Fruit fly (Drosophila melanogaster) whole organism, embryonic: ENCODE results near the gene CG5070.

ENCODE experiments used
- Antp ChIP-seq: fragments of 200-800 bp; sonication (Bioruptor generic); optimal IDR thresholded peaks from 3 replicates; lab custom pipeline; 2016; ENCODE audit warnings: missing biosample characterization, missing genetic modification characterization
- B-H2 ChIP-seq: fragments of 200-800 bp; sonication (Bioruptor generic); optimal IDR thresholded peaks from 2 replicates; lab custom pipeline; 2018; ENCODE audit warnings: missing biosample characterization, mild to moderate bottlenecking, missing genetic modification characterization
- C15 ChIP-seq: fragments of 200-800 bp; sonication (Bioruptor generic); IDR thresholded peaks from 3 replicates; pipeline ENCODE4 v1.3.6; 2022; ENCODE audit warnings: missing biosample characterization, missing genetic modification characterization
- CG10267 ChIP-seq: fragments of 200-800 bp; sonication (Bioruptor generic); optimal IDR thresholded peaks from 2 replicates; lab custom pipeline; 2018; ENCODE audit warnings: missing biosample characterization, mild to moderate bottlenecking, missing genetic modification characterization, moderate library complexity
- CG10274 ChIP-seq: fragments of 200-800 bp; sonication (Bioruptor generic); optimal IDR thresholded peaks from 3 replicates; lab custom pipeline; 2017; ENCODE audit warnings: missing biosample characterization, mild to moderate bottlenecking, missing genetic modification characterization
- CG10565 ChIP-seq: fragments of 200-800 bp; sonication (Bioruptor generic); optimal IDR thresholded peaks from 3 replicates; lab custom pipeline; 2016; ENCODE audit warnings: missing biosample characterization, mild to moderate bottlenecking, missing genetic modification characterization
- CG11560 ChIP-seq: fragments of 200-800 bp; sonication (Bioruptor generic); IDR thresholded peaks from 3 replicates; pipeline ENCODE4 v1.3.6; 2022; ENCODE audit warnings: missing biosample characterization, missing genetic modification characterization
- CG13424 ChIP-seq: fragments of 200-800 bp; sonication (Bioruptor generic); optimal IDR thresholded peaks from 2 replicates; lab custom pipeline; 2019; ENCODE audit warnings: missing biosample characterization, mild to moderate bottlenecking, missing genetic modification characterization, moderate library complexity
- CG14441 ChIP-seq: fragments of 200-800 bp; sonication (Bioruptor generic); IDR thresholded peaks from 2 replicates; pipeline ENCODE4 v1.3.6; 2022; ENCODE audit warnings: missing biosample characterization, missing genetic modification characterization
- CG1603 ChIP-seq: fragments of 200-800 bp; sonication (Bioruptor generic); optimal IDR thresholded peaks from 2 replicates; lab custom pipeline; 2019; ENCODE audit warnings: missing biosample characterization, mild to moderate bottlenecking, missing genetic modification characterization, moderate library complexity
- CG1792 ChIP-seq: fragments of 200-800 bp; sonication (Bioruptor generic); optimal IDR thresholded peaks from 2 replicates; lab custom pipeline; 2016; ENCODE audit warnings: missing biosample characterization, missing genetic modification characterization
- CG18619 ChIP-seq: fragments of 200-800 bp; sonication (Bioruptor generic); optimal IDR thresholded peaks from 3 replicates; lab custom pipeline; 2017; ENCODE audit warnings: missing biosample characterization, mild to moderate bottlenecking, missing genetic modification characterization
- CG2120 ChIP-seq: fragments of 200-800 bp; sonication (Bioruptor generic); optimal IDR thresholded peaks from 3 replicates; lab custom pipeline; 2016; ENCODE audit warnings: missing biosample characterization, missing genetic modification characterization
- CG3838 ChIP-seq: fragments of 200-800 bp; sonication (Bioruptor generic); optimal IDR thresholded peaks from 3 replicates; lab custom pipeline; 2016; ENCODE audit warnings: missing biosample characterization, missing genetic modification characterization
- CG4282 ChIP-seq: fragments of 200-800 bp; sonication (Bioruptor generic); optimal IDR thresholded peaks from 2 replicates; lab custom pipeline; 2016; ENCODE audit warnings: missing biosample characterization, missing genetic modification characterization
- CG4820 ChIP-seq: fragments of 200-800 bp; sonication (Bioruptor generic); optimal IDR thresholded peaks from 3 replicates; lab custom pipeline; 2016; ENCODE audit warnings: missing biosample characterization, missing genetic modification characterization
- CG5180 ChIP-seq: fragments of 200-800 bp; sonication (Bioruptor generic); optimal IDR thresholded peaks from 3 replicates; lab custom pipeline; 2017; ENCODE audit warnings: missing biosample characterization, missing genetic modification characterization, mild to moderate bottlenecking, moderate library complexity, missing genetic modification reagents
- CG6654 ChIP-seq: fragments of 200-800 bp; sonication (Bioruptor generic); optimal IDR thresholded peaks from 2 replicates; lab custom pipeline; 2017; ENCODE audit warnings: missing biosample characterization, mild to moderate bottlenecking, missing genetic modification characterization
- CG6689 ChIP-seq: fragments of 200-800 bp; sonication (Bioruptor generic); IDR thresholded peaks from 2 replicates; pipeline ENCODE4 v1.3.6; 2022; ENCODE audit warnings: missing biosample characterization, missing genetic modification characterization
- CG6791 ChIP-seq: fragments of 200-800 bp; sonication (Bioruptor generic); IDR thresholded peaks from 3 replicates; pipeline ENCODE4 v1.3.6; 2022; ENCODE audit warnings: missing biosample characterization, missing genetic modification characterization; ENCODE audit not compliant: partially characterized antibody
- CG8359 ChIP-seq: fragments of 200-800 bp; sonication (Bioruptor generic); optimal IDR thresholded peaks from 2 replicates; lab custom pipeline; 2017; ENCODE audit warnings: missing biosample characterization, mild to moderate bottlenecking, missing genetic modification characterization, borderline replicate concordance
- CG9727 ChIP-seq: fragments of 200-800 bp; sonication (Bioruptor generic); optimal IDR thresholded peaks from 3 replicates; lab custom pipeline; 2017; ENCODE audit warnings: missing biosample characterization, mild to moderate bottlenecking, missing genetic modification characterization
- CoRest ChIP-seq: fragments of 200-800 bp; sonication (Bioruptor generic); optimal IDR thresholded peaks from 3 replicates; lab custom pipeline; 2018; ENCODE audit warnings: missing biosample characterization, mild to moderate bottlenecking, missing genetic modification characterization, moderate library complexity
- Dip3 ChIP-seq: fragments of 200-800 bp; sonication (Bioruptor generic); optimal IDR thresholded peaks from 3 replicates; lab custom pipeline; 2016; ENCODE audit warnings: missing biosample characterization, missing genetic modification characterization
- ERR ChIP-seq: fragments of 200-800 bp; sonication (Bioruptor generic); optimal IDR thresholded peaks from 2 replicates; lab custom pipeline; 2016; ENCODE audit warnings: missing biosample characterization, missing genetic modification characterization
- Hmx ChIP-seq: fragments of 200-800 bp; sonication (Bioruptor generic); optimal IDR thresholded peaks from 2 replicates; lab custom pipeline; 2016; ENCODE audit warnings: missing biosample characterization, missing genetic modification characterization
- NC2α ChIP-seq: fragments of 200-800 bp; sonication (Bioruptor generic); optimal IDR thresholded peaks from 2 replicates; lab custom pipeline; 2016; ENCODE audit warnings: missing biosample characterization, missing genetic modification characterization
- Ptx1 ChIP-seq: fragments of 200-800 bp; sonication (Bioruptor generic); IDR thresholded peaks from 2 replicates; pipeline ENCODE4 v1.3.6; 2022; ENCODE audit warnings: missing biosample characterization, missing genetic modification characterization
- Sox102F ChIP-seq: fragments of 200-800 bp; sonication (Bioruptor generic); optimal IDR thresholded peaks from 2 replicates; lab custom pipeline; 2018; ENCODE audit warnings: missing biosample characterization, mild to moderate bottlenecking, missing genetic modification characterization, moderate library complexity
- Ssrp ChIP-seq: fragments of 200-800 bp; sonication (Bioruptor generic); optimal IDR thresholded peaks from 2 replicates; lab custom pipeline; 2018; ENCODE audit warnings: missing biosample characterization, mild to moderate bottlenecking, missing genetic modification characterization, moderate library complexity
- Taf1 ChIP-seq: fragments of 200-800 bp; sonication (Bioruptor generic); IDR thresholded peaks from 2 replicates; pipeline ENCODE4 v1.3.6; 2022; ENCODE audit warnings: missing biosample characterization, missing genetic modification characterization
- Xrp1 ChIP-seq: fragments of 200-800 bp; sonication (Bioruptor generic); IDR thresholded peaks from 2 replicates; pipeline ENCODE4 v1.3.6; 2022; ENCODE audit warnings: missing biosample characterization, missing genetic modification characterization
- az2 ChIP-seq: fragments of 200-800 bp; sonication (Bioruptor generic); optimal IDR thresholded peaks from 3 replicates; lab custom pipeline; 2016; ENCODE audit warnings: missing biosample characterization, missing genetic modification characterization
- corto ChIP-seq: fragments of 200-800 bp; sonication (Bioruptor generic); optimal IDR thresholded peaks from 2 replicates; lab custom pipeline; 2016; ENCODE audit warnings: missing biosample characterization, mild to moderate bottlenecking, missing genetic modification characterization, moderate library complexity
- ewg ChIP-seq: fragments of 200-800 bp; sonication (Bioruptor generic); optimal IDR thresholded peaks from 3 replicates; lab custom pipeline; 2017; ENCODE audit warnings: mild to moderate bottlenecking, missing biosample characterization, missing genetic modification reagents, missing genetic modification characterization
- gro ChIP-seq: fragments of 200-800 bp; sonication (Bioruptor generic); optimal IDR thresholded peaks from 2 replicates; lab custom pipeline; 2016; ENCODE audit warnings: missing biosample characterization, missing genetic modification characterization
- gsb-n ChIP-seq: fragments of 200-800 bp; sonication (Bioruptor generic); optimal IDR thresholded peaks from 3 replicates; lab custom pipeline; 2018; ENCODE audit warnings: missing biosample characterization, mild to moderate bottlenecking, missing genetic modification characterization
- lola ChIP-seq, 3 experiments: fragments of >200 bp in 2 of 3; fragments of 200-800 bp in 1 of 3; sonication (Bioruptor generic) in 1 of 3; optimal IDR thresholded peaks; 2 replicates each; lab custom pipeline; 2017 to 2019; ENCODE audit warnings: missing biosample characterization in 3 of 3, missing genetic modification characterization in 3 of 3, mild to moderate bottlenecking in 1 of 3, moderate library complexity in 1 of 3
- mam ChIP-seq: fragments of 200-800 bp; sonication (Bioruptor generic); optimal IDR thresholded peaks from 3 replicates; lab custom pipeline; 2016; ENCODE audit warnings: missing biosample characterization, missing genetic modification characterization
- nom ChIP-seq: fragments of 200-800 bp; sonication (Bioruptor generic); optimal IDR thresholded peaks from 2 replicates; lab custom pipeline; 2017; ENCODE audit warnings: missing biosample characterization, missing genetic modification characterization, mild to moderate bottlenecking, moderate library complexity, missing genetic modification reagents
- pfk ChIP-seq: fragments of 200-800 bp; sonication (Bioruptor generic); optimal IDR thresholded peaks from 2 replicates; lab custom pipeline; 2018; ENCODE audit warnings: missing biosample characterization, mild to moderate bottlenecking, missing genetic modification characterization, moderate library complexity
- pho ChIP-seq: fragments of 200-800 bp; sonication (Bioruptor generic); optimal IDR thresholded peaks from 2 replicates; lab custom pipeline; 2016; ENCODE audit warnings: missing biosample characterization, missing genetic modification characterization
- pnt ChIP-seq: fragments of 200-800 bp; sonication (Bioruptor generic); optimal IDR thresholded peaks from 3 replicates; lab custom pipeline; 2016; ENCODE audit warnings: missing biosample characterization, missing genetic modification characterization
- sd ChIP-seq: fragments of 200-800 bp; sonication (Bioruptor generic); optimal IDR thresholded peaks from 3 replicates; lab custom pipeline; 2018; ENCODE audit warnings: missing biosample characterization, mild to moderate bottlenecking, missing genetic modification characterization, moderate library complexity
- slou ChIP-seq: fragments of 200-800 bp; sonication (Bioruptor generic); optimal IDR thresholded peaks from 3 replicates; lab custom pipeline; 2016; ENCODE audit warnings: missing biosample characterization, missing genetic modification characterization
- sqz ChIP-seq: fragments of 200-800 bp; sonication (Bioruptor generic); optimal IDR thresholded peaks from 3 replicates; lab custom pipeline; 2018; ENCODE audit warnings: missing biosample characterization, mild to moderate bottlenecking, missing genetic modification characterization
- tap ChIP-seq: fragments of 200-800 bp; optimal IDR thresholded peaks from 3 replicates; lab custom pipeline; 2019; ENCODE audit warnings: missing biosample characterization, mild to moderate bottlenecking, missing genetic modification characterization, moderate library complexity
- unpg ChIP-seq: fragments of 200-800 bp; sonication (Bioruptor generic); optimal IDR thresholded peaks from 3 replicates; lab custom pipeline; 2018; ENCODE audit warnings: missing biosample characterization, mild to moderate bottlenecking, missing genetic modification characterization, moderate library complexity
- vfl ChIP-seq: fragments of 200-800 bp; sonication (Bioruptor generic); optimal IDR thresholded peaks from 2 replicates; lab custom pipeline; 2016; ENCODE audit warnings: missing biosample characterization, missing genetic modification characterization
- wor ChIP-seq: fragments of 200-800 bp; sonication (Bioruptor generic); IDR thresholded peaks from 2 replicates; pipeline ENCODE4 v1.3.6; 2022; ENCODE audit warnings: missing biosample characterization, missing genetic modification characterization
- zf30C ChIP-seq: fragments of 200-800 bp; sonication (Bioruptor generic); optimal IDR thresholded peaks from 3 replicates; lab custom pipeline; 2018; ENCODE audit warnings: missing biosample characterization, mild to moderate bottlenecking, missing genetic modification characterization

Gene CG5070

dm6 chrX:17237421-17237820 lies 34.5 kb downstream of the CG5070 start:
- TF ChIP-seq CG14441 (no peak), Ptx1 (GFP tag; lab: Robert Waterston, UW) (peak; percentile 23; the same call in 1 of the 2 replicates), nom (GFP tag; lab: Kevin White, UChicago) (peak; percentile 4), vfl (GFP tag; lab: Kevin White, UChicago) (no peak), Dip3 (GFP tag; lab: Kevin White, UChicago) (no peak), CG2120 (GFP tag; lab: Kevin White, UChicago) (no peak), sd (tag; lab: Kevin White, UChicago) (no peak), Sox102F (GFP tag; lab: Kevin White, UChicago) (peak; percentile 68), pnt (no peak), gsb-n (no peak), CG18619 (GFP tag; lab: Kevin White, UChicago) (no peak), CG4820 (GFP tag; lab: Kevin White, UChicago) (no peak), CG10274 (GFP tag; lab: Kevin White, UChicago) (no peak), ewg (GFP tag; lab: Kevin White, UChicago) (peak; percentile 0), CG9727 (GFP tag; lab: Kevin White, UChicago) (no peak), CG6791 (GFP tag; lab: Robert Waterston, UW) (no peak), CG1792 (no peak), CG5180 (GFP tag; lab: Kevin White, UChicago) (no peak), pfk (no peak), CG10267 (tag; lab: Kevin White, UChicago) (peak; percentile 9), Antp (GFP tag; lab: Kevin White, UChicago) (no peak), C15 (no peak), unpg (GFP tag; lab: Kevin White, UChicago) (peak; percentile 39), CG8359 (GFP tag; lab: Kevin White, UChicago) (no peak), CG6689 (GFP tag; lab: Robert Waterston, UW) (0 out of 2 replicates have a peak, but pooled peaks have one; percentile 5), CoRest (peak; percentile 21), Ssrp (tag; lab: Kevin White, UChicago) (peak; percentile 41), sqz (GFP tag; lab: Kevin White, UChicago) (no peak), CG3838 (GFP tag; lab: Kevin White, UChicago) (no peak), CG10565 (GFP tag; lab: Kevin White, UChicago) (no peak), corto (GFP tag; lab: Kevin White, UChicago) (no peak), ERR (GFP tag; lab: Kevin White, UChicago) (no peak), pho (no peak), CG13424 (tag; lab: Kevin White, UChicago) (peak; percentile 20), az2 (peak; percentile 27), Xrp1 (GFP tag; lab: Robert Waterston, UW) (peak; percentile 50), CG1603 (tag; lab: Kevin White, UChicago) (no peak), gro (GFP tag; lab: Kevin White, UChicago) (no peak), zf30C (GFP tag; lab: Kevin White, UChicago) (no peak), Hmx (no peak), wor (GFP tag; lab: Robert Waterston, UW) (0 out of 2 replicates have a peak, but pooled peaks have one; percentile 23), NC2α (GFP tag; lab: Kevin White, UChicago) (no peak), Taf1 (GFP tag; lab: Robert Waterston, UW) (no peak), CG4282 (GFP tag; lab: Kevin White, UChicago) (no peak), slou (GFP tag; lab: Kevin White, UChicago) (no peak), B-H2 (GFP tag; lab: Kevin White, UChicago) (no peak), mam (GFP tag; lab: Kevin White, UChicago) (no peak), tap (tag; lab: Kevin White, UChicago) (no peak), CG6654 (GFP tag; lab: Kevin White, UChicago) (no peak), CG11560 (tag; lab: Robert Waterston, UW) (no peak), lola (GFP tag; optimal IDR thresholded peaks at IDR 0.05; lab: Kevin White, UChicago) (peak in 1 of 3 experiments; percentile 26)
